Fruit fly (Drosophila melanogaster): ENCODE results near the gene Graf.

dm6 chrX:15772663-15773062, 12.1 kb upstream of the Graf start, which contains the start of gene CG43672:
- TF ChIP-seq CG7987 (GFP tag; optimal IDR thresholded peaks at IDR 0.05) (no peak), usp (GFP tag; optimal IDR thresholded peaks at IDR 0.05) (no peak), al (GFP tag; IDR thresholded peaks at IDR 0.05) (no peak), CG2199 (GFP tag; IDR thresholded peaks at IDR 0.05) (no peak), CG3838 (GFP tag; optimal IDR thresholded peaks at IDR 0.05) (no peak), sd (tag; optimal IDR thresholded peaks at IDR 0.05) (no peak), Rfx (GFP tag; IDR thresholded peaks at IDR 0.05) (no peak), CG33213 (GFP tag; optimal IDR thresholded peaks at IDR 0.05) (no peak), h (optimal IDR thresholded peaks at IDR 0.05) (no peak), Hr78 (GFP tag; optimal IDR thresholded peaks at IDR 0.05) (no peak), Dll (GFP tag; IDR thresholded peaks at IDR 0.05; ENCODE audit: partially characterized antibody) (no peak), ato (GFP tag; IDR thresholded peaks at IDR 0.05; ENCODE audit: partially characterized antibody) (no peak), CG15696 (tag; optimal IDR thresholded peaks at IDR 0.05) (no peak)
